Worm (Caenorhabditis elegans) whole organism, young adult: ENCODE results near the gene C07A9.9.

Experiments
- B0019.2 ChIP-seq: fragments of 200-800 bp; sonication (Bioruptor generic); conservative IDR thresholded peaks from 2 replicates; pipeline ENCODE4 v1.3.6; 2022; ENCODE audit warnings: missing genetic modification reagents, missing genetic modification characterization, missing compliant biosample characterization
- B0261.1 ChIP-seq: sonication (generic microtip); optimal IDR thresholded peaks from 2 replicates; lab custom pipeline; 2016; ENCODE audit warnings: mild to moderate bottlenecking, missing genetic modification characterization, moderate library complexity, missing compliant biosample characterization
- F23B12.7 ChIP-seq: sonication (generic microtip); optimal IDR thresholded peaks from 2 replicates; lab custom pipeline; 2017; ENCODE audit warnings: missing genetic modification characterization, mild to moderate bottlenecking, missing compliant biosample characterization, antibody characterized with exemption, moderate library complexity; ENCODE audit not compliant: insufficient read depth
- F37B4.10 ChIP-seq: fragments of 200-800 bp; sonication (Bioruptor generic); IDR thresholded peaks from 2 replicates; pipeline ENCODE4 v1.3.6; 2022; ENCODE audit warnings: missing genetic modification characterization, missing compliant biosample characterization
- F39B2.1 ChIP-seq: fragments of 200-800 bp; sonication (Bioruptor generic); IDR thresholded peaks from 2 replicates; pipeline ENCODE4 v1.3.6; 2022; ENCODE audit warnings: missing genetic modification reagents, missing genetic modification characterization, missing compliant biosample characterization
- F49E8.2 ChIP-seq: sonication (generic microtip); optimal IDR thresholded peaks from 3 replicates; lab custom pipeline; 2017; ENCODE audit warnings: missing genetic modification characterization, mild to moderate bottlenecking, missing compliant biosample characterization, antibody characterized with exemption, moderate library complexity; ENCODE audit not compliant: insufficient read depth
- F52B5.7 ChIP-seq: sonication (generic microtip); optimal IDR thresholded peaks from 2 replicates; lab custom pipeline; 2016; ENCODE audit warnings: mild to moderate bottlenecking, missing genetic modification characterization, missing compliant biosample characterization
- Y67H2A.10 ChIP-seq: fragments of 200-800 bp; sonication (Bioruptor generic); conservative IDR thresholded peaks from 2 replicates; pipeline ENCODE4 v1.3.6; 2022; ENCODE audit warnings: missing genetic modification reagents, missing genetic modification characterization, missing compliant biosample characterization
- athp-1 ChIP-seq: sonication (generic microtip); optimal IDR thresholded peaks from 2 replicates; lab custom pipeline; 2017; ENCODE audit warnings: mild to moderate bottlenecking, missing genetic modification characterization, missing compliant biosample characterization
- attf-6 ChIP-seq: fragments of 200-800 bp; sonication (Bioruptor generic); IDR thresholded peaks from 2 replicates; pipeline ENCODE4 v1.3.6; 2022; ENCODE audit warnings: missing genetic modification reagents, missing genetic modification characterization, missing compliant biosample characterization
- bed-1 ChIP-seq: fragments of 200-800 bp; sonication (Bioruptor generic); IDR thresholded peaks from 2 replicates; pipeline ENCODE4 v1.3.6; 2022; ENCODE audit warnings: missing genetic modification reagents, missing genetic modification characterization, missing compliant biosample characterization
- cebp-2 ChIP-seq: fragments of 200-800 bp; sonication (Bioruptor generic); IDR thresholded peaks from 2 replicates; pipeline ENCODE4 v1.3.6; 2022; ENCODE audit warnings: missing genetic modification characterization, missing compliant biosample characterization
- ceh-100 ChIP-seq: fragments of 200-800 bp; sonication (Bioruptor generic); IDR thresholded peaks from 2 replicates; pipeline ENCODE4 v1.3.6; 2022; ENCODE audit warnings: missing genetic modification reagents, missing genetic modification characterization, missing compliant biosample characterization
- ceh-27 ChIP-seq: fragments of 200-800 bp; sonication (Bioruptor generic); optimal IDR thresholded peaks from 2 replicates; lab custom pipeline; 2018; ENCODE audit warnings: mild to moderate bottlenecking, missing genetic modification characterization, moderate library complexity, missing compliant biosample characterization
- ceh-79 ChIP-seq: sonication (generic microtip); optimal IDR thresholded peaks from 2 replicates; lab custom pipeline; 2017; ENCODE audit warnings: mild to moderate bottlenecking, missing genetic modification characterization, missing compliant biosample characterization
- ceh-91 ChIP-seq: fragments of 200-800 bp; sonication (Bioruptor generic); IDR thresholded peaks from 2 replicates; pipeline ENCODE4 v1.3.6; 2022; ENCODE audit warnings: missing genetic modification reagents, missing genetic modification characterization, missing compliant biosample characterization
- efl-1 ChIP-seq: fragments of 150-350 bp; optimal IDR thresholded peaks from 2 replicates; lab custom pipeline; 2014; ENCODE audit warnings: missing biosample characterization, missing genetic modification reagents, missing genetic modification characterization
- egl-44 ChIP-seq: fragments of 200-800 bp; sonication (Bioruptor generic); IDR thresholded peaks from 2 replicates; pipeline ENCODE4 v1.3.6; 2022; ENCODE audit warnings: missing genetic modification reagents, missing genetic modification characterization, missing compliant biosample characterization
- ekl-4 ChIP-seq: fragments of 200-800 bp; sonication (Bioruptor generic); IDR thresholded peaks from 2 replicates; pipeline ENCODE4 v1.3.6; 2022; ENCODE audit warnings: missing genetic modification reagents, missing genetic modification characterization, missing compliant biosample characterization
- ets-4 ChIP-seq: fragments of 200-800 bp; sonication (Bioruptor generic); optimal IDR thresholded peaks from 2 replicates; lab custom pipeline; 2018; ENCODE audit warnings: mild to moderate bottlenecking, missing genetic modification characterization, missing compliant biosample characterization
- hmg-20 ChIP-seq: fragments of 200-800 bp; sonication (Bioruptor generic); IDR thresholded peaks from 2 replicates; pipeline ENCODE4 v1.3.6; 2022; ENCODE audit warnings: missing genetic modification reagents, missing genetic modification characterization, missing compliant biosample characterization
- let-526 ChIP-seq: fragments of 200-800 bp; sonication (Bioruptor generic); IDR thresholded peaks from 2 replicates; pipeline ENCODE4 v1.3.6; 2022; ENCODE audit warnings: missing genetic modification reagents, missing genetic modification characterization, missing compliant biosample characterization
- let-607 ChIP-seq, 2 experiments: fragments of 200-800 bp in 1 of 2; sonication (Bioruptor generic) in 1 of 2; sonication (generic microtip) in 1 of 2; optimal IDR thresholded peaks; 2 replicates each; lab custom pipeline; 2016 to 2018; ENCODE audit warnings: mild to moderate bottlenecking in 2 of 2, missing compliant biosample characterization in 2 of 2, missing genetic modification characterization in 2 of 2, moderate library complexity in 2 of 2, missing genotype in 1 of 2
- lin-26 ChIP-seq: fragments of 200-800 bp; sonication (Bioruptor generic); IDR thresholded peaks from 2 replicates; pipeline ENCODE4 v1.3.6; 2022; ENCODE audit warnings: missing genetic modification reagents, missing genetic modification characterization, missing compliant biosample characterization
- lin-40 ChIP-seq: sonication (generic microtip); optimal IDR thresholded peaks from 2 replicates; lab custom pipeline; 2016; ENCODE audit warnings: missing genetic modification characterization, mild to moderate bottlenecking, missing compliant biosample characterization, missing genotype, missing genetic modification reagents
- lsl-1 ChIP-seq: fragments of 200-800 bp; sonication (Bioruptor generic); optimal IDR thresholded peaks from 2 replicates; lab custom pipeline; 2018; ENCODE audit warnings: mild to moderate bottlenecking, missing genetic modification characterization, moderate library complexity, missing compliant biosample characterization
- madf-10 ChIP-seq: sonication (generic microtip); optimal IDR thresholded peaks from 2 replicates; lab custom pipeline; 2016; ENCODE audit warnings: mild to moderate bottlenecking, missing genetic modification characterization, missing compliant biosample characterization
- madf-3 ChIP-seq: fragments of 200-800 bp; sonication (Bioruptor generic); IDR thresholded peaks from 2 replicates; pipeline ENCODE4 v1.3.6; 2022; ENCODE audit warnings: missing genetic modification reagents, missing genetic modification characterization, missing compliant biosample characterization
- madf-6 ChIP-seq: fragments of 200-800 bp; sonication (Bioruptor generic); IDR thresholded peaks from 2 replicates; pipeline ENCODE4 v1.3.6; 2022; ENCODE audit warnings: missing genetic modification reagents, missing genetic modification characterization, missing compliant biosample characterization
- madf-8 ChIP-seq: fragments of 200-800 bp; sonication (Bioruptor generic); conservative IDR thresholded peaks from 2 replicates; pipeline ENCODE4 v1.3.6; 2022; ENCODE audit warnings: missing genetic modification reagents, missing genetic modification characterization, missing compliant biosample characterization
- mcd-1 ChIP-seq: fragments of 200-800 bp; sonication (Bioruptor generic); IDR thresholded peaks from 2 replicates; pipeline ENCODE4 v1.3.6; 2022; ENCODE audit warnings: missing genetic modification reagents, missing genetic modification characterization, missing compliant biosample characterization
- mes-4 ChIP-seq: sonication (generic microtip); optimal IDR thresholded peaks from 2 replicates; lab custom pipeline; 2016; ENCODE audit warnings: missing genotype, missing genetic modification characterization, missing compliant biosample characterization
- mxl-1 ChIP-seq: sonication (generic microtip); optimal IDR thresholded peaks from 2 replicates; lab custom pipeline; 2016; ENCODE audit warnings: missing genetic modification characterization, missing compliant biosample characterization
- nfya-1 ChIP-seq: sonication (generic microtip); optimal IDR thresholded peaks from 2 replicates; lab custom pipeline; 2017; ENCODE audit warnings: antibody characterized with exemption, missing compliant biosample characterization, missing genetic modification characterization, borderline replicate concordance; ENCODE audit not compliant: insufficient read depth
- nfyb-1 ChIP-seq: fragments of 200-800 bp; sonication (Bioruptor generic); IDR thresholded peaks from 2 replicates; pipeline ENCODE4 v1.3.6; 2022; ENCODE audit warnings: missing genetic modification reagents, missing genetic modification characterization, missing compliant biosample characterization
- nhr-120 ChIP-seq: fragments of 200-800 bp; sonication (Bioruptor generic); IDR thresholded peaks from 2 replicates; pipeline ENCODE4 v1.3.6; 2022; ENCODE audit warnings: missing genetic modification characterization, missing compliant biosample characterization
- rcor-1 ChIP-seq: fragments of 200-800 bp; sonication (Bioruptor generic); IDR thresholded peaks from 2 replicates; pipeline ENCODE4 v1.3.6; 2022; ENCODE audit warnings: missing genetic modification reagents, missing genetic modification characterization, missing compliant biosample characterization
- repo-1 ChIP-seq: sonication (generic microtip); optimal IDR thresholded peaks from 2 replicates; lab custom pipeline; 2017; ENCODE audit warnings: mild to moderate bottlenecking, missing genetic modification characterization, missing compliant biosample characterization
- rpc-1 ChIP-seq, 2 experiments: fragments of 150-350 bp in 1 of 2; sonication (generic microtip) in 1 of 2; optimal IDR thresholded peaks; 2 replicates each; lab custom pipeline; 2014 to 2018; ENCODE audit warnings: missing biosample characterization in 1 of 2, missing genetic modification characterization in 1 of 2, missing genetic modification reagents in 1 of 2, missing genotype in 1 of 2
- sea-2 ChIP-seq: fragments of 200-800 bp; sonication (Bioruptor generic); IDR thresholded peaks from 2 replicates; pipeline ENCODE4 v1.3.6; 2022; ENCODE audit warnings: missing genetic modification characterization, missing compliant biosample characterization
- snpc-4 ChIP-seq, 5 experiments: fragments of 150-350 bp in 1 of 5; sonication (generic microtip) in 4 of 5; optimal IDR thresholded peaks; 2 replicates each; lab custom pipeline; 2014 to 2018; ENCODE audit warnings: missing genetic modification characterization in 5 of 5, missing biosample characterization in 3 of 5, antibody characterized with exemption in 2 of 5, mild to moderate bottlenecking in 2 of 5, missing compliant biosample characterization in 2 of 5, missing genotype in 2 of 5, moderate library complexity in 2 of 5, missing genetic modification reagents in 1 of 5
- tlf-1 ChIP-seq: fragments of 200-800 bp; sonication (Bioruptor generic); optimal IDR thresholded peaks from 2 replicates; lab custom pipeline; 2018; ENCODE audit warnings: mild to moderate bottlenecking, missing genetic modification characterization, missing compliant biosample characterization
- unc-130 ChIP-seq: sonication (generic microtip); optimal IDR thresholded peaks from 2 replicates; lab custom pipeline; 2016; ENCODE audit warnings: missing genetic modification reagents, missing genetic modification characterization, missing compliant biosample characterization
- unc-62 ChIP-seq: fragments of 150-350 bp; optimal IDR thresholded peaks from 2 replicates; lab custom pipeline; 2014; ENCODE audit warnings: missing biosample characterization, missing genetic modification reagents, missing genetic modification characterization
- zim-3 ChIP-seq: sonication (generic microtip); optimal IDR thresholded peaks from 2 replicates; lab custom pipeline; 2017; ENCODE audit warnings: mild to moderate bottlenecking, missing genetic modification characterization, moderate library complexity, missing compliant biosample characterization
- ztf-25 ChIP-seq: fragments of 200-800 bp; sonication (Bioruptor generic); IDR thresholded peaks from 2 replicates; pipeline ENCODE4 v1.3.6; 2022; ENCODE audit warnings: missing genetic modification reagents, missing genetic modification characterization, missing compliant biosample characterization
- ztf-6 ChIP-seq: fragments of 200-800 bp; sonication (Bioruptor generic); IDR thresholded peaks from 2 replicates; pipeline ENCODE4 v1.3.6; 2022; ENCODE audit warnings: missing genetic modification reagents, missing genetic modification characterization, missing compliant biosample characterization

C07A9.9 gene

DNA sequence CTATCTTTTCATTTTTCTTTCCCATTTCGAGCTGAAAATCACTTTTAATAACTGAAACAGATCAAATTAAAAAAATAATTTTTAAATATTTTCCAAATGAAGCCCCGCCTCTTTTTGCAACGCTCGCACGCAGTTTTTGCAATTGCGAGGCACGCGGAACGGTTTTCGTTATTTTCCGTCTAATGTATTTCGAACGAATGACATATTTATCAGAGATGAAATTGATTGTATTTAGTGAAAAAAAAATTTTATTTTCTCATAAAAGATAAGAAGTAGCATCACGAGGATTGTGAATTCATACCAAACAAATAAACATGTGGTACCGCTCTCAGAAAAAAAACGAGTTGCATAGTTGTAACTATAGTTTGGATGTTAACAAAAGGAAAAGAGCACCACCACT is 37.6 kb downstream of the C07A9.9 start, which contains the start of gene rpac-19 (continued):
- TF ChIP-seq F49E8.2 (tag; lab: Kevin White, UChicago) (peak; percentile 44), rpc-1 (optimal IDR thresholded peaks at IDR 0.05; lab: Kevin White, UChicago) (peak; percentile 37), rpc-1 (tag; optimal IDR thresholded peaks at IDR 0.05; lab: Kevin White, UChicago) (no peak), rcor-1 (peak; percentile 53; the same call in 1 of the 2 replicates), ets-4 (GFP tag; lab: Kevin White, UChicago) (no peak), nfyb-1 (GFP tag; lab: Robert Waterston, UW) (peak; percentile 83; the same call in 1 of the 2 replicates), F39B2.1 (GFP tag; lab: Robert Waterston, UW) (no peak), ceh-100 (peak; percentile 51; the same call in 1 of the 2 replicates), bed-1 (GFP tag; lab: Robert Waterston, UW) (no peak), F52B5.7 (tag; lab: Kevin White, UChicago) (peak; percentile 65), ceh-27 (no peak), unc-62 (no peak), ekl-4 (GFP tag; lab: Robert Waterston, UW) (peak; percentile 82), athp-1 (tag; lab: Kevin White, UChicago) (peak; percentile 83), nfya-1 (tag; lab: Kevin White, UChicago) (no peak), lsl-1 (GFP tag; lab: Kevin White, UChicago) (peak; percentile 57), madf-10 (peak; percentile 80), ztf-6 (GFP tag; lab: Robert Waterston, UW) (no peak), tlf-1 (GFP tag; lab: Kevin White, UChicago) (peak; percentile 86), lin-40 (tag; lab: Kevin White, UChicago) (peak; percentile 58), nhr-120 (GFP tag; lab: Robert Waterston, UW) (no peak), F37B4.10 (GFP tag; lab: Robert Waterston, UW) (no peak), egl-44 (GFP tag; lab: Robert Waterston, UW) (peak; percentile 83), madf-8 (GFP tag; lab: Robert Waterston, UW) (peak; percentile 32), madf-3 (peak; percentile 73; the same call in 1 of the 2 replicates), lin-26 (GFP tag; lab: Robert Waterston, UW) (0 out of 2 replicates have a peak, but pooled peaks have one; percentile 43), cebp-2 (no peak), Y67H2A.10 (peak; percentile 35; the same call in 1 of the 2 replicates), let-607 (tag; optimal IDR thresholded peaks at IDR 0.05; lab: Kevin White, UChicago) (peak; percentile 32 to 78), attf-6 (GFP tag; lab: Robert Waterston, UW) (peak; percentile 60), ceh-79 (tag; lab: Kevin White, UChicago) (peak; percentile 85), sea-2 (GFP tag; lab: Robert Waterston, UW) (no peak), mes-4 (tag; lab: Kevin White, UChicago) (peak; percentile 53), efl-1 (GFP tag; lab: Kevin White, UChicago) (peak; percentile 42), F23B12.7 (tag; lab: Kevin White, UChicago) (peak; percentile 53), unc-130 (GFP tag; lab: Kevin White, UChicago) (peak; percentile 78), repo-1 (tag; lab: Kevin White, UChicago) (peak; percentile 89), mcd-1 (GFP tag; lab: Robert Waterston, UW) (peak; percentile 78), snpc-4 (GFP tag; optimal IDR thresholded peaks at IDR 0.05; lab: Kevin White, UChicago) (no peak), snpc-4 (tag; optimal IDR thresholded peaks at IDR 0.05; lab: Kevin White, UChicago) (peak in 3 of 4 experiments; percentile 55 to 76 (median 58)), madf-6 (GFP tag; lab: Robert Waterston, UW) (peak; percentile 80), mxl-1 (tag; lab: Kevin White, UChicago) (peak; percentile 31), ztf-25 (GFP tag; lab: Robert Waterston, UW) (0 out of 2 replicates have a peak, but pooled peaks have one; percentile 56), B0261.1 (no peak), B0019.2 (no peak), let-526 (GFP tag; lab: Robert Waterston, UW) (peak; percentile 53; the same call in 1 of the 2 replicates), ceh-91 (no peak), zim-3 (tag; lab: Kevin White, UChicago) (peak; percentile 42), hmg-20 (no peak)
